Worm (Caenorhabditis elegans): Measurements from ENCODE around the gene F10E7.9.

DNA sequence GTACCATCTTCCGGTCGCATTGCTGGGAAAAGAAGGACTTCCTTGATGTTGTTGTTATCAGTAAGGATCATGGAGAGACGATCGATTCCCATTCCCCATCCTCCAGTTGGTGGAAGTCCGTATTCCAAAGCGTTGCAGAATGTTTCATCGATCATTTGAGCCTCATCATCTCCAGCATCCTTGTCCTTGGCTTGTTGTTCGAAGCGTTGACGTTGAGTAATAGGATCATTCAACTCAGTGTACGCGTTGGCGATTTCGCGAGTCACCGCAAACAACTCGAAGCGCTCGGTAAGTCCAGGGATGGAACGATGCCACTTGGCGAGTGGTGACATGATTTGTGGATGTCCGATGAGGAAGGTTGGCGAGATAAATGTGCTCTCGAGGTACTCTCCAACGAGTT, 39.4 kb downstream of the F10E7.9 start:
- TF ChIP-seq flh-1 (GFP tag; optimal IDR thresholded peaks at IDR 0.05): no peak
- no peak for TF ChIP-seq ham-2 (GFP tag; optimal IDR thresholded peaks at IDR 0.05)
- no peak for TF ChIP-seq mls-2 (tag; optimal IDR thresholded peaks at IDR 0.05)
- TF ChIP-seq nhr-76 (tag; optimal IDR thresholded peaks at IDR 0.05): no peak
- TF ChIP-seq pha-4 (tag; optimal IDR thresholded peaks at IDR 0.05): no peak

All from whole organism, mixed stage, embryonic.